Fruit fly (Drosophila melanogaster) whole organism, pupa: ENCODE results near the gene Bsg.

ENCODE experiments used
- CG10348 ChIP-seq: fragments of 200-800 bp; sonication (Bioruptor generic); IDR thresholded peaks from 2 replicates; pipeline ENCODE4 v1.3.6; 2022; ENCODE audit warnings: missing biosample characterization, missing genetic modification characterization
- CG12605 ChIP-seq: fragments of 200-800 bp; sonication (Bioruptor generic); IDR thresholded peaks from 2 replicates; pipeline ENCODE4 v1.3.6; 2022; ENCODE audit warnings: missing biosample characterization, missing genetic modification characterization
- CG13204 ChIP-seq: fragments of 200-800 bp; sonication (Bioruptor generic); optimal IDR thresholded peaks from 2 replicates; lab custom pipeline; 2018; ENCODE audit warnings: missing biosample characterization, mild to moderate bottlenecking, missing genetic modification characterization, moderate library complexity
- CG14655 ChIP-seq: fragments of 200-800 bp; sonication (Bioruptor generic); optimal IDR thresholded peaks from 3 replicates; lab custom pipeline; 2017; ENCODE audit warnings: mild to moderate bottlenecking, missing biosample characterization, missing genetic modification reagents, missing genetic modification characterization
- CG15710 ChIP-seq: fragments of 200-800 bp; sonication (Bioruptor generic); optimal IDR thresholded peaks from 2 replicates; lab custom pipeline; 2018; ENCODE audit warnings: missing biosample characterization, mild to moderate bottlenecking, missing genetic modification characterization, moderate library complexity
- CG17806 ChIP-seq: fragments of 200-800 bp; sonication (Bioruptor generic); optimal IDR thresholded peaks from 2 replicates; lab custom pipeline; 2018; ENCODE audit warnings: missing biosample characterization, mild to moderate bottlenecking, missing genetic modification characterization, moderate library complexity
- CG32121 ChIP-seq: fragments of 200-800 bp; sonication (Bioruptor generic); IDR thresholded peaks from 2 replicates; pipeline ENCODE4 v1.3.6; 2022; ENCODE audit warnings: missing biosample characterization, missing genetic modification characterization
- CG34367 ChIP-seq: fragments of 200-800 bp; sonication (Bioruptor generic); optimal IDR thresholded peaks from 2 replicates; lab custom pipeline; 2018; ENCODE audit warnings: missing biosample characterization, mild to moderate bottlenecking, missing genetic modification characterization
- CG4496 ChIP-seq: fragments of 200-800 bp; sonication (Bioruptor generic); IDR thresholded peaks from 3 replicates; pipeline ENCODE4 v1.3.6; 2022; ENCODE audit warnings: missing biosample characterization, missing genetic modification characterization
- CG8159 ChIP-seq: fragments of 200-800 bp; sonication (Bioruptor generic); optimal IDR thresholded peaks from 3 replicates; lab custom pipeline; 2018; ENCODE audit warnings: missing biosample characterization, mild to moderate bottlenecking, missing genetic modification characterization, moderate library complexity
- CG8301 ChIP-seq: fragments of 200-800 bp; sonication (Bioruptor generic); optimal IDR thresholded peaks from 2 replicates; lab custom pipeline; 2018; ENCODE audit warnings: missing biosample characterization, mild to moderate bottlenecking, missing genetic modification characterization
- CG9948 ChIP-seq: fragments of 200-800 bp; sonication (Bioruptor generic); optimal IDR thresholded peaks from 2 replicates; lab custom pipeline; 2018; ENCODE audit warnings: missing biosample characterization, mild to moderate bottlenecking, missing genetic modification characterization, moderate library complexity
- D1 ChIP-seq: fragments of 200-800 bp; sonication (Bioruptor generic); optimal IDR thresholded peaks from 2 replicates; lab custom pipeline; 2018; ENCODE audit warnings: missing biosample characterization, mild to moderate bottlenecking, missing genetic modification characterization, moderate library complexity
- EcR ChIP-seq: fragments of 200-800 bp; sonication (Bioruptor generic); optimal IDR thresholded peaks from 3 replicates; lab custom pipeline; 2019; ENCODE audit warnings: missing biosample characterization, missing genetic modification characterization, mild to moderate bottlenecking, moderate library complexity, missing genetic modification reagents
- Ets98B ChIP-seq: fragments of 200-800 bp; sonication (Bioruptor generic); IDR thresholded peaks from 2 replicates; pipeline ENCODE4 v1.3.6; 2022; ENCODE audit warnings: missing biosample characterization, missing genetic modification characterization
- Pif1A ChIP-seq: fragments of 200-800 bp; sonication (Bioruptor generic); optimal IDR thresholded peaks from 3 replicates; lab custom pipeline; 2016; ENCODE audit warnings: missing biosample characterization, missing genetic modification characterization
- Pif1B ChIP-seq: fragments of 200-800 bp; sonication (Bioruptor generic); optimal IDR thresholded peaks from 3 replicates; lab custom pipeline; 2016; ENCODE audit warnings: missing biosample characterization, missing genetic modification characterization
- Snoo ChIP-seq: fragments of 200-800 bp; sonication (Bioruptor generic); optimal IDR thresholded peaks from 3 replicates; lab custom pipeline; 2017; ENCODE audit warnings: missing biosample characterization, mild to moderate bottlenecking, missing genetic modification characterization, inconsistent platforms
- fd96Ca ChIP-seq: fragments of 200-800 bp; sonication (Bioruptor generic); IDR thresholded peaks from 3 replicates; pipeline ENCODE4 v1.3.6; 2022; ENCODE audit warnings: missing biosample characterization, missing genetic modification characterization
- gl ChIP-seq: fragments of 200-800 bp; sonication (Bioruptor generic); optimal IDR thresholded peaks from 2 replicates; lab custom pipeline; 2018; ENCODE audit warnings: missing biosample characterization, mild to moderate bottlenecking, missing genetic modification characterization
- rn ChIP-seq: fragments of 200-800 bp; sonication (Bioruptor generic); IDR thresholded peaks from 2 replicates; pipeline ENCODE4 v1.3.6; 2022; ENCODE audit warnings: missing biosample characterization, missing genetic modification characterization

Gene Bsg

DNA sequence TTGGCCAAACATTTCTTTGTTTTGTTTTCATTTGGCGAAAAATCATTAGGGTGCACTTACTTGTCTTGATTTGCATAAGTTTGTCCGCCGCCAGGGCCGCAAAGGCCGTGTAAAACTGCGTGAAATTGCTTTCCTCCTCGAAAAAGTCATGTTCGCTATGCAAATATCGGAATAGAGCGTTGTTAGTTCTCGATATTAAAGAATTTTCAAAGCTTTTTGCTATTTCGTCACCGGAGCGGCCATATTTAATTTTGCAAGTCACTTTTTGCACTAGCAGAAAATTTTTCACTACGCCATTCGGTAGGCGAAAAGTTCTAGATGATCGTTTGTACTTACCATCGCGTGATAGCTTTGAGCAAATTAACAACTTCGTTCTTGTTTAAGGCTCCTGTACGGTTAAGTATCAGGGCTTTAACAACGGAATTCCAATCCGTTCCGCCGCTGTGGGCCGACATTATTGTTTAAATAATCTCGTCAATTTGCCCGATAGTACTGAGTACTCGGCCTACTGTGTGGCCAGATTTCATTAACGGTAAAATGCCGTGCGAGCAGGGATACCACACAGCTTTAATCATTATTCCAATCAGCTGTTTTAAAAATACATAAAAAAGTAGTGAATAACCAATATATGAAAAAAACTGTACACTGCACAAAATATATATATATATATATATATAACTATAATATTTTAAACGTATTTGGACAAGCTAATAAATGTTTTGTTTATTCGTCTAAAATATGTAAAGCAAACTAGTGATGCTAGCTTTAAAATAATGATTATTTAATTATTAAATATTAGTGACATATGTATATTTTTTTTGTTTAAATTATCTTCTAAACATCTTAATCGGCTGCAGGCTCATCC lies 11.9 kb upstream of the Bsg start, which contains the start of gene poe:
TSS of gene poe (minus strand) at position 513 of the 865 bp plus-strand sequence.
- TF ChIP-seq EcR (GFP tag; lab: Kevin White, UChicago) (no peak), CG34367 (peak; percentile 4), CG4496 (GFP tag; lab: Robert Waterston, UW) (peak; percentile 61; the same call in 1 of the 3 replicates), fd96Ca (no peak; the same call in 2 of the 3 replicates), CG17806 (tag; lab: Kevin White, UChicago) (peak; percentile 61), CG14655 (GFP tag; lab: Kevin White, UChicago) (no peak), CG15710 (tag; lab: Kevin White, UChicago) (peak; percentile 57), rn (GFP tag; lab: Robert Waterston, UW) (no peak), CG12605 (GFP tag; lab: Robert Waterston, UW) (peak; percentile 64; the same call in 1 of the 2 replicates), CG32121 (GFP tag; lab: Robert Waterston, UW) (peak; percentile 56; the same call in 1 of the 2 replicates), CG8301 (tag; lab: Kevin White, UChicago) (no peak)

DNA sequence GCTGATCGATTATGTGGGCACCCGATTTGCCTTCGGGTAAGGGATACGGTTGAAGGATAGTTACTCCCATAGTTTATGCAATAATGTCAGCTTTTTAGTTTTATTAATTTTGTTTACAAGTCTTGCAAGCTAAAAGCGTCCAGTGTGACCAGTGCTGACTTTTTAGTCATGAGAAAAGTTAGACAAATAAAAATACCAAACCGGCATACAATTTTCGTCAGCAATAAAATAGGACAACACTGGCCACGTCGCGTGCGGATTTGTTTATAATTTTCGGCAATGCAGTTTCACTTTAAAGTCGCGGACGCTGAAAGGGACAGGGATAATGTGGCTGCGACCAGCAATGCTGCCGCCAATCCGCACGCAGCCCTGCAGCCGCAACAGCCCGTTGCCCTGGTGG lies 10.5 kb upstream of the Bsg start, which contains the start of the genes MED20 and Trf:
TSS of gene MED20 (minus strand) at position 157 of the 400 bp plus-strand sequence.
TSS of gene Trf (plus strand) at position 204 of the 400 bp plus-strand sequence.
- TF ChIP-seq CG14655 (GFP tag; lab: Kevin White, UChicago): no peak
- TF ChIP-seq CG32121 (GFP tag; lab: Robert Waterston, UW): no peak
- TF ChIP-seq gl (tag; lab: Kevin White, UChicago): no peak
- TF ChIP-seq Ets98B: no peak
- TF ChIP-seq rn (GFP tag; lab: Robert Waterston, UW): no peak
- no peak for TF ChIP-seq CG12605 (GFP tag; lab: Robert Waterston, UW)
- TF ChIP-seq, all 21 proteins: peak for 0

DNA sequence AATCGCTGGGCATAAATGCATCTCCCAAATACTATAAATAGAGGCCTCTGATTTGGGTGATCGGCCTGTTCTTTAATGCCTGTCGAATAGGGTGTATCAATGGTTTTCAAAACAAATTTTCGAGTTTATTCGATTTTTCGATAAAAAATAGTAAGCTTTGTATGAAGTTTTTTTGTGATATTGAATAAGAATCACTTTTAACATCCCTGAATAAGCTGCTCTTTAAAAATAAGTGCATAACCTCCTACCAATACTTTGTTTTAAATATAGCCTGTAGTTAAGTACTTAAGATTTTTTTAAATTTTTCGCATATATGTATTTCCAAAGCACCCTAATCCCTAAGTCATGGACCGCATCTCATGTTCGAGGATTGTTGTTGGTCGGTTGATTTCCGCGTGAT lies 2.6 kb upstream of the Bsg start:
- TF ChIP-seq CG12605 (GFP tag; lab: Robert Waterston, UW): 0 out of 2 replicates have a peak, but pooled peaks have one; percentile 12
- no peak for TF ChIP-seq CG15710 (tag; lab: Kevin White, UChicago)
- TF ChIP-seq, all 21 proteins: peak for 1

DNA sequence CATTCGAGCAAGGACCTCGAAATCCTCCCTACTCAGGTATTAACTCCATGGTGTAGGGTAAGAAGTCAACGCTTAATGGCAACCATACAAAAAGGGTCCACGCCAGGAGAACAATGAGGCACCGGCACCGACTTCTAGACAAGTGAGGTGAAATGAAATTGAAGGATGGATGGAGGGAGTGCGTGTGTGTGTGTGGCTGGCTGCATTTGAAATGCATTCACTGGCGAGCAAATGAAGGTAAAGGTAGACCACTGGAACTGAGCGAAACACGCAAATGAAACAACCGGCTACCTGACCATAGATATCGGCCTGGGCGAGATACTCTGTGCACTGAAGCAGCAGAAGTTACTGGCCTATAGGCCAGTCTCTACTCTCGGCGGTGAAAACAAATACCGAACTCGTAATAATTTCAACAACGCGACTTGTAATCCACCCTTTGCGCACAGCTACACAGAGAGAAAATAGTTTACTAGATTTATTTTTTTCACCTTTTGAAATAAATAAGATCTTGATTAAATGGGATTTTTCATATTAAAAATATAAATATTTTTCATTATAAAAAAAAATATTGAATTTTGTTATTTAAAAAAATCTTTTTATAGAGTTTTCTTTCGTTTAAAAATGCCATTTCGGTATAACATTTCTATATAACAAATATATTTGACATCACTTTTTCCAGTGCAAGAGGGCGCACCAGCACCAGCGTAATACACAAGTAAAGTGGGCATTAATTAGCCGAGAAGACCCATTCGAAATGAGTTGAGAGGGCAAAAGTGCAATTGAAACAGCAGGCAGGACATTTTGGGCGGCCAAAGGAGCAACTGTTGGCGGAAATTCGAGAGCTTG lies 1.4 kb upstream of the Bsg start:
- peak; percentile 81 for TF ChIP-seq CG12605 (GFP tag; lab: Robert Waterston, UW)
- peak; percentile 80 for TF ChIP-seq CG9948 (tag; lab: Kevin White, UChicago)
- no peak for TF ChIP-seq CG8301 (tag; lab: Kevin White, UChicago)
- TF ChIP-seq Snoo (tag; lab: Kevin White, UChicago): peak; percentile 74
- TF ChIP-seq CG15710 (tag; lab: Kevin White, UChicago): peak; percentile 84
- TF ChIP-seq CG13204: no peak
- TF ChIP-seq Pif1B (GFP tag; lab: Kevin White, UChicago): no peak
- peak; percentile 54 for TF ChIP-seq D1
- TF ChIP-seq fd96Ca: no peak
- no peak for TF ChIP-seq CG8159
- TF ChIP-seq Pif1A (GFP tag; lab: Kevin White, UChicago): no peak
- TF ChIP-seq CG34367: peak; percentile 72
- TF ChIP-seq CG4496 (GFP tag; lab: Robert Waterston, UW): no peak
- TF ChIP-seq CG17806 (tag; lab: Kevin White, UChicago): peak; percentile 63
- no peak for TF ChIP-seq rn (GFP tag; lab: Robert Waterston, UW)
- 0 out of 2 replicates have a peak, but pooled peaks have one; percentile 29 for TF ChIP-seq CG10348 (GFP tag; lab: Robert Waterston, UW)

DNA sequence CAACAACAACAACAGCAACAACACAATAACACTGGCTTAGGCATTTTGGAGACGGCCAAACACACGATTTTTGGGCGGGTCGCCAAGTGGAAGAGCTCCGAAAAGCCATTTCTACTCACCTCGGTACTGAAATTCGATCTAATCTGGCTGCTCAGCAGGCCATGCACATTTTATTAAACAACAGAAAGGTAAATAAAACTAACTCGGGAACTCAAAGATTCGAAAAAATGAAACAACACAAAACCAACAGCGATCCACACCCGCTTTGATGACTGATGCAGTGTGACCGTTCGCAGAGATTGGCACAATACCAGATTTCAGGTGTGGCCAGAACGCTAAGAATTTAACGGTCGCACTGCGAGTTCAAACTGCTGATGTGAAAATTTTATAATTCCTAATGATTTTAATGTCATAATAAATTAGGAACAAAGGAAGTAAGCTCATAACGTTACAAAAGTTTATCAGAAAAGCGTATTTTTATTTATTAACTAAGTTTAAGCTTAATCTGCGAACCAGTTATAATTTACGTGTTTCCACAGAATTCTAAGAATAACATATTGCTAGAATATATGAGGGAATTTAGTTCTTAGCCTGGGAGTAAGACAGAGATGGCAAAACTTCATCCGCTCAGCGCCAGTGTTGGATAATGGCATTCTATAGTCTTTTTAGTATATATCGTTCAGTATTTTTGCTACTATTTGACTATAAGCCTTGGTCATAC lies 368 bp upstream of the Bsg start, which contains the start of gene Mcr:
TSS of gene Mcr (minus strand) at position 291 of the 721 bp plus-strand sequence.
- TF ChIP-seq CG10348 (GFP tag; lab: Robert Waterston, UW) (no peak), EcR (GFP tag; lab: Kevin White, UChicago) (peak; percentile 10)
